Fruit fly (Drosophila melanogaster) whole organism, adult: ENCODE results near the gene CG6356.

Source experiments
- CG11617 ChIP-seq: fragments of 200-800 bp; sonication (Bioruptor generic); optimal IDR thresholded peaks from 2 replicates; lab custom pipeline; 2017; ENCODE audit warnings: mild to moderate bottlenecking, missing biosample characterization, missing genetic modification reagents, missing genetic modification characterization
- CG12768 ChIP-seq: fragments of 200-800 bp; sonication (Bioruptor generic); optimal IDR thresholded peaks from 2 replicates; lab custom pipeline; 2017; ENCODE audit warnings: missing biosample characterization, missing genetic modification characterization, mild to moderate bottlenecking, moderate library complexity, missing genetic modification reagents
- CG14711 ChIP-seq: fragments of 200-800 bp; sonication (Bioruptor generic); optimal IDR thresholded peaks from 2 replicates; lab custom pipeline; 2018; ENCODE audit warnings: missing biosample characterization, mild to moderate bottlenecking, missing genetic modification characterization, moderate library complexity
- CG1620 ChIP-seq: fragments of 200-800 bp; sonication (Bioruptor generic); optimal IDR thresholded peaks from 2 replicates; lab custom pipeline; 2016; ENCODE audit warnings: missing biosample characterization, missing genetic modification characterization
- CG33017 ChIP-seq: fragments of 200-800 bp; sonication (Bioruptor generic); optimal IDR thresholded peaks from 2 replicates; lab custom pipeline; 2018; ENCODE audit warnings: missing biosample characterization, mild to moderate bottlenecking, missing genetic modification characterization, moderate library complexity
- CG5204 ChIP-seq: fragments of 200-800 bp; sonication (Bioruptor generic); optimal IDR thresholded peaks from 2 replicates; lab custom pipeline; 2016; ENCODE audit warnings: missing biosample characterization, missing genetic modification characterization
- CG7045 ChIP-seq: fragments of 200-800 bp; sonication (Bioruptor generic); optimal IDR thresholded peaks from 2 replicates; lab custom pipeline; 2017; ENCODE audit warnings: missing biosample characterization, mild to moderate bottlenecking, missing genetic modification characterization
- CG7101 ChIP-seq: fragments of 200-800 bp; sonication (Bioruptor generic); optimal IDR thresholded peaks from 2 replicates; lab custom pipeline; 2018; ENCODE audit warnings: missing biosample characterization, mild to moderate bottlenecking, missing genetic modification characterization, moderate library complexity
- Clk ChIP-seq: fragments of 200-800 bp; sonication (Bioruptor generic); optimal IDR thresholded peaks from 2 replicates; lab custom pipeline; 2017; ENCODE audit warnings: missing biosample characterization, missing genetic modification characterization
- Crg-1 ChIP-seq: fragments of 200-800 bp; sonication (Bioruptor generic); optimal IDR thresholded peaks from 2 replicates; lab custom pipeline; 2016; ENCODE audit warnings: missing biosample characterization, missing genetic modification characterization
- Hr96 ChIP-seq: fragments of 200-800 bp; sonication (Bioruptor generic); optimal IDR thresholded peaks from 2 replicates; lab custom pipeline; 2016; ENCODE audit warnings: missing biosample characterization, missing genetic modification characterization
- Mnt ChIP-seq: fragments of 200-800 bp; sonication (Bioruptor generic); optimal IDR thresholded peaks from 2 replicates; lab custom pipeline; 2016; ENCODE audit warnings: missing biosample characterization, mild to moderate bottlenecking, missing genetic modification characterization
- bab1 ChIP-seq: fragments of 200-800 bp; sonication (Bioruptor generic); optimal IDR thresholded peaks from 3 replicates; lab custom pipeline; 2019; ENCODE audit warnings: missing biosample characterization, mild to moderate bottlenecking, missing genetic modification characterization, moderate library complexity
- cic ChIP-seq: fragments of 200-800 bp; sonication (Bioruptor generic); optimal IDR thresholded peaks from 2 replicates; lab custom pipeline; 2017; ENCODE audit warnings: missing biosample characterization, mild to moderate bottlenecking, missing genetic modification characterization, moderate library complexity
- cnc ChIP-seq, 2 experiments: fragments of >200 bp; optimal IDR thresholded peaks; 2 replicates each; lab custom pipeline; 2017
- kay ChIP-seq: fragments of 200-800 bp; sonication (Bioruptor generic); peaks from one replicate; lab custom pipeline; 2016; ENCODE audit warnings: missing biosample characterization, missing genetic modification characterization, borderline replicate concordance
- ovo ChIP-seq: fragments of 200-800 bp; sonication (Bioruptor generic); optimal IDR thresholded peaks from 2 replicates; lab custom pipeline; 2016; ENCODE audit warnings: missing biosample characterization, missing genetic modification characterization
- pad ChIP-seq: fragments of 200-800 bp; sonication (Bioruptor generic); optimal IDR thresholded peaks from 3 replicates; lab custom pipeline; 2017; ENCODE audit warnings: missing biosample characterization, missing genetic modification characterization, mild to moderate bottlenecking, moderate library complexity, missing genetic modification reagents
- tj ChIP-seq: fragments of 200-800 bp; sonication (Bioruptor generic); optimal IDR thresholded peaks from 3 replicates; lab custom pipeline; 2017; ENCODE audit warnings: missing biosample characterization, mild to moderate bottlenecking, missing genetic modification characterization, moderate library complexity
- toe ChIP-seq: fragments of 200-800 bp; sonication (Bioruptor generic); optimal IDR thresholded peaks from 2 replicates; lab custom pipeline; 2016; ENCODE audit warnings: missing biosample characterization, missing genetic modification characterization

CG6356 gene

DNA sequence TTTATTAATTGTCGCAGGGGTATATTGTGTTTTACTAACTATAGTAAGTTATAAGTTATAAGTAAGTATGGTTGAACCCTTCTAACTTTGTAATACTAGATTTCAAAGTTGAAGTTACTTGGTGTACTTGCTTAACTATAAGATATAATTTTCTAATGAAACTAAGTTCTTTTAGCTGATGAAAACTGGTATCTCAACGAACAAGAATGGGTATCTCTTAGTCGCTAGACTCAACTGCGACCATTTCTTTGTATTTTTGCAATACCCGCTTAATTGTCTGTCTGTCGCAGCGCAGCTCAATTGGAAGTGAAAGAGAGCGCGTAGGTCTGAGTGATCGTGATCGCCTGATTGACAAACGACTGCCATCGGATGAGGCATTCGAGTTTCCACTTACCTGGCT lies 11.5 kb upstream of the CG6356 start:
- TF ChIP-seq CG5204 (GFP tag; lab: Kevin White, UChicago) (no peak), cic (no peak), CG12768 (GFP tag; lab: Kevin White, UChicago) (no peak), tj (peak; percentile 64), Mnt (no peak), Crg-1 (GFP tag; lab: Kevin White, UChicago) (no peak), pad (no peak), CG11617 (no peak), bab1 (peak; percentile 16)

DNA sequence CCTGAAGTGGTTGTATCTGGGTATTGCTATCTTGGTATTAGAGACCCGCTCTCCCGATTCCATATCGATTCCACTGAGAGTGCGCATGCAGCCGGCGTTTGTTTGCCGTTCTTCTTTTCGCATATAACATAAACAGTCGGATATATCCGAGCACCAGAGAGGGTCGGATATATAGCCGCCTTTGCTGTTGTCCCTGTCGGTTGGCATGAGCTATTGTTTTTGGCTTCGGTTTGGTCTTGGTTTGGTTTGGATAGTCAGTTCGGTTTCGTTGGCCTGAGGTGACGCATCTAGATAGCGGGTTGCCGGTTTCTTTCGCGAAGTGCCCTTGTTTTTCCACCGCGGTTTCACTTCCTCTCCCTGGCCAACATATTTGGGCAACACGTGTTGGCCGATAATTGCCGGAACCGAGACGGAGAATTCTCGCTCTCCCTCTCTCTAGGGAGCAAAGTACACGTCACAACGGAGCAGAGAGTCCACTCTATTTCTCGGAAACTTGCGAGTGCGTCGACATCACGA lies 10.9 kb upstream of the CG6356 start, which contains the start of gene Orct2:
Orct2 (plus strand) TSS at position 255 of the 516 bp plus-strand sequence.
- TF ChIP-seq cnc (optimal IDR thresholded peaks at IDR 0.05; lab: Kevin White, UChicago), result no peak
- peak; percentile 50 for TF ChIP-seq tj
- no peak for TF ChIP-seq CG1620 (GFP tag; lab: Kevin White, UChicago)
- TF ChIP-seq CG12768 (GFP tag; lab: Kevin White, UChicago), result peak; percentile 50
- no peak for TF ChIP-seq CG14711 (tag; lab: Kevin White, UChicago)
- peak; percentile 16 for TF ChIP-seq toe
- peak; percentile 35 for TF ChIP-seq CG7045 (GFP tag; lab: Kevin White, UChicago)
- TF ChIP-seq CG5204 (GFP tag; lab: Kevin White, UChicago), result no peak
- TF ChIP-seq bab1, result no peak
- TF ChIP-seq Hr96 (GFP tag; lab: Kevin White, UChicago), result no peak
- TF ChIP-seq CG33017 (tag; lab: Kevin White, UChicago), result no peak
- peak; percentile 31 for TF ChIP-seq cic
- TF ChIP-seq Mnt, result peak; percentile 82
- no peak for TF ChIP-seq Clk (GFP tag; lab: Kevin White, UChicago)
- TF ChIP-seq pad, result peak; percentile 17
- TF ChIP-seq Crg-1 (GFP tag; lab: Kevin White, UChicago), result no peak
- no peak for TF ChIP-seq ovo (GFP tag; lab: Kevin White, UChicago)

DNA sequence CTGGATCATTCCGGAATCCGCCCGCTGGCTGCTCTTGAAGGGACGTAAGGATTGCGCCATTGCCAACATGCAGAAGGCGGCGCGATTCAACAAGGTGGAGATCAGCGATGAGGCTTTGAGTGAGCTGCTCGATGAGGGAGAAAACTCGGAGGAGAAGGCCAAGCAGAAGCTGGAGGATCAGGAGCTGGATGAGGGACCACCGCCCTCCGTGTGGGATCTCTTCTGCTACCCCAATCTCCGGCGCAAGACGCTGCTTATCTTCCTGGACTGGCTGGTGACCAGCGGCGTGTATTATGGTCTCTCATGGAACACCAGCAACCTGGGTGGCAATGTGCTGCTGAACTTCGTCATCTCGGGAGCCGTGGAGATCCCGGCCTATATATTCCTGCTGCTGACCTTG lies 9.5 kb upstream of the CG6356 start:
- TF ChIP-seq CG33017 (tag; lab: Kevin White, UChicago) (no peak), CG14711 (tag; lab: Kevin White, UChicago) (no peak), CG7101 (tag; lab: Kevin White, UChicago) (no peak), CG7045 (GFP tag; lab: Kevin White, UChicago) (no peak), pad (no peak), cnc (optimal IDR thresholded peaks at IDR 0.05; lab: Kevin White, UChicago) (no peak), tj (no peak), CG11617 (no peak), CG5204 (GFP tag; lab: Kevin White, UChicago) (no peak), cic (no peak), kay (no peak), toe (no peak)

DNA sequence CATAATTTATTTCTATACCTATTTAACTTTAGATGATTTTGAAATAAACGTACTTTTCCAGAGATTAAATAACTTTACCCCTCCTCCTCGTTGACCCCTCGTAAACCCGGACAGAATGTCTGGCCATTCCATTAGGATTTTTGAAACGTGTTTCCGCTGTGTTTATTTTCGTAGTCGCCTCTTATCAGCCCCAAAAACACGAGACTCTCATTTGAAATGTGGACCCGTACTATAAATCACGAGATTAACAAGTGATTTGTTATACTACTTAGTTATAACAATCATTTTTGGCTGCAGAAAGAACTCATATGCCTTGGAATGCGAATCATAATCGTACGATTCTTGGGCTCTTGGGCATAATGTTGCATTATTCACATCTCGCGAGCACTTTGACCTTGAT lies 8.3 kb upstream of the CG6356 start:
- TF ChIP-seq Mnt (no peak), CG33017 (tag; lab: Kevin White, UChicago) (no peak), Hr96 (GFP tag; lab: Kevin White, UChicago) (no peak), toe (no peak), CG12768 (GFP tag; lab: Kevin White, UChicago) (no peak), cnc (optimal IDR thresholded peaks at IDR 0.05; lab: Kevin White, UChicago) (no peak), CG11617 (no peak), CG1620 (GFP tag; lab: Kevin White, UChicago) (no peak), kay (no peak), Clk (GFP tag; lab: Kevin White, UChicago) (no peak), CG7045 (GFP tag; lab: Kevin White, UChicago) (no peak), CG5204 (GFP tag; lab: Kevin White, UChicago) (no peak), tj (no peak), Crg-1 (GFP tag; lab: Kevin White, UChicago) (no peak), CG7101 (tag; lab: Kevin White, UChicago) (no peak), CG14711 (tag; lab: Kevin White, UChicago) (no peak), ovo (GFP tag; lab: Kevin White, UChicago) (no peak), pad (no peak), bab1 (no peak), cic (no peak)

DNA sequence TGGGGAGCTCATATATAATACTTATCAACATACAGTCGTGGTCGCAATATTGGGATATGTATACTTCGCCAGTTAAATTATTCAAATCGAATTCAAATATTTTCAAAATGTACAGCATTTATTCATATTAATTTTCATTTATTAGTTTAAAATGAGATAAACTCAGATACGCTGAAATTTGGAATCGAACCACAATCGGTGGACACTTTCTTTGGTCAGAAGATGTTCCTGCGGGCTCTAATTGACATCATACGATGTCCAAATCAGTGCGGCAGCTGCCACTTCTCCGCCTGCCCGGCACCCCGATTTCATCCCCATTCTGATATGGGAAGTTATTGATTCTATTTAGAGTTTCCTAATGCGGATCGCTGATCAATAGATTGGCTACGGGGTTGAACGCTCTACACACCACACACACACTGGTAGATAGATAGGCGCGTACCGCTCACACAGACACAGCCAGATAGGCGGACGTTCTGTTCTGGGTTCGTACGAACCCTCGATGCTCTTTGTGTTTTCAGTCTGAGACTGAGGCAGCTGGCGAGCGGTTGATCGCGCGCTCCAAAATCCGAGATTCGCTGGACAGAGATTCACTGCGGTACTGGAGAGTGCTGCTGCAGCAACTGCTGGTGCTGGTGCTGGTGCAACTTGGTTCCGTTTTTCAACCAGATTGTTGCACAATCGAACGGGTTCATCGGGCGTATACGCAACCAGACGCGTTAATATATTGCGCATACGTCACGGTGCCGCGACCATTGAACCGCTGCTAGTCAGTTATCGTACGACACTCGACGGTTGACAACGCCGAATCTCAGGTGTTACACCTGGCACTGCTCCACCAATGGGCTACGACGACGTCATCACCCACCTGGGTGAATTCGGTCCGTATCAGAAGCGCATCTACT lies 7.4 kb upstream of the CG6356 start, which contains the start of gene Orct:
Orct (plus strand) TSS at position 157 of the 905 bp plus-strand sequence.
- TF ChIP-seq CG14711 (tag; lab: Kevin White, UChicago), result peak; percentile 62
- TF ChIP-seq CG11617, result peak; percentile 95
- peak; percentile 87 for TF ChIP-seq Clk (GFP tag; lab: Kevin White, UChicago)
- TF ChIP-seq toe, result peak; percentile 81
- TF ChIP-seq CG7101 (tag; lab: Kevin White, UChicago), result peak; percentile 80
- TF ChIP-seq CG5204 (GFP tag; lab: Kevin White, UChicago), result peak; percentile 88
- TF ChIP-seq ovo (GFP tag; lab: Kevin White, UChicago), result peak; percentile 43
- peak; percentile 63 for TF ChIP-seq Crg-1 (GFP tag; lab: Kevin White, UChicago)
- peak; percentile 71 for TF ChIP-seq Hr96 (GFP tag; lab: Kevin White, UChicago)
- TF ChIP-seq tj, result peak; percentile 65
- TF ChIP-seq Mnt, result peak; percentile 40
- TF ChIP-seq cnc (optimal IDR thresholded peaks at IDR 0.05; lab: Kevin White, UChicago), result no peak
- TF ChIP-seq kay, result peak; percentile 91
- TF ChIP-seq pad, result peak; percentile 74
- TF ChIP-seq CG7045 (GFP tag; lab: Kevin White, UChicago), result peak; percentile 84
- TF ChIP-seq CG1620 (GFP tag; lab: Kevin White, UChicago), result peak; percentile 24
- TF ChIP-seq CG33017 (tag; lab: Kevin White, UChicago), result peak; percentile 90
- no peak for TF ChIP-seq bab1
- TF ChIP-seq cic, result peak; percentile 61
- peak; percentile 91 for TF ChIP-seq CG12768 (GFP tag; lab: Kevin White, UChicago)
